Fruit fly (Drosophila melanogaster) whole organism, embryonic: ENCODE measurements around the gene mag.

ENCODE experiments used
- Atf3 ChIP-seq: fragments of 200-800 bp; sonication (Bioruptor generic); optimal IDR thresholded peaks from 3 replicates; lab custom pipeline; 2016; ENCODE audit warnings: missing biosample characterization, missing genetic modification characterization
- Bgb ChIP-seq: fragments of 200-800 bp; sonication (Bioruptor generic); IDR thresholded peaks from 2 replicates; pipeline ENCODE4 v1.3.6; 2022; ENCODE audit warnings: missing biosample characterization, missing genetic modification characterization; ENCODE audit not compliant: partially characterized antibody
- BtbVII ChIP-seq: fragments of 200-800 bp; sonication (Bioruptor generic); optimal IDR thresholded peaks from 3 replicates; lab custom pipeline; 2017; ENCODE audit warnings: missing biosample characterization, mild to moderate bottlenecking, missing genetic modification characterization
- CG10543 ChIP-seq: fragments of 200-800 bp; sonication (Bioruptor generic); optimal IDR thresholded peaks from 3 replicates; lab custom pipeline; 2017; ENCODE audit warnings: missing biosample characterization, mild to moderate bottlenecking, missing genetic modification characterization, moderate library complexity
- CG11085 ChIP-seq: fragments of 200-800 bp; sonication (Bioruptor generic); IDR thresholded peaks from 2 replicates; pipeline ENCODE4 v1.3.6; 2022; ENCODE audit warnings: missing biosample characterization, missing genetic modification characterization
- CG11695 ChIP-seq: fragments of 200-800 bp; sonication (Bioruptor generic); IDR thresholded peaks from 3 replicates; pipeline ENCODE4 v1.3.6; 2022; ENCODE audit warnings: missing biosample characterization, missing genetic modification characterization
- CG12391 ChIP-seq: fragments of 200-800 bp; sonication (Bioruptor generic); optimal IDR thresholded peaks from 3 replicates; lab custom pipeline; 2018; ENCODE audit warnings: missing biosample characterization, mild to moderate bottlenecking, missing genetic modification characterization, moderate library complexity
- CG13424 ChIP-seq: fragments of 200-800 bp; sonication (Bioruptor generic); optimal IDR thresholded peaks from 2 replicates; lab custom pipeline; 2019; ENCODE audit warnings: missing biosample characterization, mild to moderate bottlenecking, missing genetic modification characterization, moderate library complexity
- CG15514 ChIP-seq: fragments of 200-800 bp; sonication (Bioruptor generic); optimal IDR thresholded peaks from 3 replicates; lab custom pipeline; 2017; ENCODE audit warnings: missing biosample characterization, missing genetic modification characterization, mild to moderate bottlenecking, moderate library complexity, missing genetic modification reagents
- CG17186 ChIP-seq: fragments of 200-800 bp; sonication (Bioruptor generic); optimal IDR thresholded peaks from 3 replicates; lab custom pipeline; 2017; ENCODE audit warnings: missing biosample characterization, missing genetic modification reagents, missing genetic modification characterization
- CG17829 ChIP-seq: fragments of 200-800 bp; optimal IDR thresholded peaks from 2 replicates; lab custom pipeline; 2019; ENCODE audit warnings: missing biosample characterization, mild to moderate bottlenecking, missing genetic modification characterization, moderate library complexity
- CG18599 ChIP-seq: fragments of 200-800 bp; sonication (Bioruptor generic); optimal IDR thresholded peaks from 3 replicates; lab custom pipeline; 2017; ENCODE audit warnings: missing biosample characterization, missing genetic modification characterization, mild to moderate bottlenecking, moderate library complexity, missing genetic modification reagents
- CG4820 ChIP-seq: fragments of 200-800 bp; sonication (Bioruptor generic); optimal IDR thresholded peaks from 3 replicates; lab custom pipeline; 2016; ENCODE audit warnings: missing biosample characterization, missing genetic modification characterization
- CG7357 ChIP-seq: fragments of 200-800 bp; sonication (Bioruptor generic); IDR thresholded peaks from 3 replicates; pipeline ENCODE4 v1.3.6; 2022; ENCODE audit warnings: missing biosample characterization, missing genetic modification characterization
- CG9437 ChIP-seq: fragments of 200-800 bp; sonication (Bioruptor generic); optimal IDR thresholded peaks from 2 replicates; lab custom pipeline; 2018; ENCODE audit warnings: missing biosample characterization, mild to moderate bottlenecking, missing genetic modification characterization
- CG9817 ChIP-seq: fragments of 200-800 bp; sonication (Bioruptor generic); optimal IDR thresholded peaks from 2 replicates; lab custom pipeline; 2018; ENCODE audit warnings: missing biosample characterization, mild to moderate bottlenecking, missing genetic modification characterization, moderate library complexity
- Dfd ChIP-seq, 2 experiments: fragments of >200 bp; optimal IDR thresholded peaks; 2 replicates each; lab custom pipeline; 2017; ENCODE audit warnings: missing biosample characterization in 2 of 2, missing genetic modification characterization in 2 of 2
- H15 ChIP-seq: fragments of 200-800 bp; sonication (Bioruptor generic); IDR thresholded peaks from 3 replicates; pipeline ENCODE4 v1.3.6; 2022; ENCODE audit warnings: missing biosample characterization, missing genetic modification characterization
- HLH4C ChIP-seq: fragments of 200-800 bp; sonication (Bioruptor generic); IDR thresholded peaks from 3 replicates; pipeline ENCODE4 v1.3.6; 2022; ENCODE audit warnings: missing biosample characterization, missing genetic modification characterization; ENCODE audit not compliant: partially characterized antibody
- Hr39 ChIP-seq: fragments of >200 bp; optimal IDR thresholded peaks from 2 replicates; lab custom pipeline; 2017
- Lpt ChIP-seq: fragments of >200 bp; optimal IDR thresholded peaks from 2 replicates; lab custom pipeline; 2018; ENCODE audit warnings: missing biosample characterization, missing genetic modification characterization
- MBD-R2 ChIP-seq: fragments of 200-800 bp; sonication (Bioruptor generic); IDR thresholded peaks from 2 replicates; pipeline ENCODE4 v1.3.6; 2022; ENCODE audit warnings: missing biosample characterization, missing genetic modification characterization
- Nf-YC ChIP-seq: fragments of 200-800 bp; optimal IDR thresholded peaks from 3 replicates; lab custom pipeline; 2019; ENCODE audit warnings: missing biosample characterization, mild to moderate bottlenecking, missing genetic modification characterization, moderate library complexity
- NfI ChIP-seq: fragments of 200-800 bp; sonication (Bioruptor generic); optimal IDR thresholded peaks from 3 replicates; lab custom pipeline; 2018; ENCODE audit warnings: missing biosample characterization, mild to moderate bottlenecking, missing genetic modification characterization, moderate library complexity
- Ptx1 ChIP-seq: fragments of 200-800 bp; sonication (Bioruptor generic); IDR thresholded peaks from 2 replicates; pipeline ENCODE4 v1.3.6; 2022; ENCODE audit warnings: missing biosample characterization, missing genetic modification characterization
- Rx ChIP-seq: fragments of 200-800 bp; sonication (Bioruptor generic); IDR thresholded peaks from 2 replicates; pipeline ENCODE4 v1.3.6; 2022; ENCODE audit warnings: missing biosample characterization, missing genetic modification characterization
- cg ChIP-seq: fragments of 200-800 bp; sonication (Bioruptor generic); optimal IDR thresholded peaks from 3 replicates; lab custom pipeline; 2019; ENCODE audit warnings: missing biosample characterization, mild to moderate bottlenecking, missing genetic modification characterization, moderate library complexity
- da ChIP-seq: fragments of 200-800 bp; sonication (Bioruptor generic); optimal IDR thresholded peaks from 2 replicates; lab custom pipeline; 2016; ENCODE audit warnings: missing biosample characterization, missing genetic modification characterization
- dmrt11E ChIP-seq: fragments of 200-800 bp; sonication (Bioruptor generic); optimal IDR thresholded peaks from 3 replicates; lab custom pipeline; 2018; ENCODE audit warnings: missing biosample characterization, mild to moderate bottlenecking, missing genetic modification characterization, moderate library complexity
- dmrt99B ChIP-seq: fragments of 200-800 bp; sonication (Bioruptor generic); optimal IDR thresholded peaks from 2 replicates; lab custom pipeline; 2018; ENCODE audit warnings: missing biosample characterization, mild to moderate bottlenecking, missing genetic modification characterization, moderate library complexity
- dpn ChIP-seq, 2 experiments: fragments of 200-800 bp; sonication (Bioruptor generic); optimal IDR thresholded peaks; 3 replicates each; lab custom pipeline; 2016; ENCODE audit warnings: missing biosample characterization in 2 of 2, missing genetic modification characterization in 2 of 2
- fd96Cb ChIP-seq: fragments of 200-800 bp; sonication (Bioruptor generic); optimal IDR thresholded peaks from 2 replicates; lab custom pipeline; 2018; ENCODE audit warnings: missing biosample characterization, mild to moderate bottlenecking, missing genetic modification characterization, moderate library complexity
- gt ChIP-seq: fragments of 200-800 bp; sonication (Bioruptor generic); IDR thresholded peaks from 2 replicates; pipeline ENCODE4 v1.3.6; 2022; ENCODE audit warnings: missing biosample characterization, missing genetic modification characterization
- ken ChIP-seq: fragments of 200-800 bp; sonication (Bioruptor generic); IDR thresholded peaks from 3 replicates; pipeline ENCODE4 v1.3.6; 2022; ENCODE audit warnings: missing biosample characterization, missing genetic modification characterization
- knrl ChIP-seq: fragments of 200-800 bp; sonication (Bioruptor generic); IDR thresholded peaks from 3 replicates; pipeline ENCODE4 v1.3.6; 2022; ENCODE audit warnings: missing biosample characterization, missing genetic modification characterization; ENCODE audit not compliant: partially characterized antibody
- lov ChIP-seq, 2 experiments: fragments of 200-800 bp in 1 of 2; fragments of >200 bp in 1 of 2; sonication (Bioruptor generic) in 1 of 2; IDR thresholded peaks in 1 of 2; optimal IDR thresholded peaks in 1 of 2; 2 replicates in 1 of 2; 3 replicates in 1 of 2; pipeline versions ENCODE4 v1.3.6 to Lab custom; 2017 to 2022; ENCODE audit warnings: missing biosample characterization in 1 of 2, missing genetic modification characterization in 1 of 2
- luna ChIP-seq: fragments of 200-800 bp; sonication (Bioruptor generic); optimal IDR thresholded peaks from 2 replicates; lab custom pipeline; 2016; ENCODE audit warnings: missing biosample characterization, missing genetic modification characterization
- nau ChIP-seq: fragments of 200-800 bp; sonication (Bioruptor generic); optimal IDR thresholded peaks from 3 replicates; lab custom pipeline; 2017; ENCODE audit warnings: missing biosample characterization, mild to moderate bottlenecking, missing genetic modification characterization, missing genetic modification reagents
- pb ChIP-seq: fragments of 200-800 bp; sonication (Bioruptor generic); optimal IDR thresholded peaks from 3 replicates; lab custom pipeline; 2016; ENCODE audit warnings: missing biosample characterization, missing genetic modification characterization
- pfk ChIP-seq: fragments of 200-800 bp; sonication (Bioruptor generic); optimal IDR thresholded peaks from 2 replicates; lab custom pipeline; 2018; ENCODE audit warnings: missing biosample characterization, mild to moderate bottlenecking, missing genetic modification characterization, moderate library complexity
- schlank ChIP-seq: fragments of 200-800 bp; sonication (Bioruptor generic); optimal IDR thresholded peaks from 2 replicates; lab custom pipeline; 2018; ENCODE audit warnings: missing biosample characterization, mild to moderate bottlenecking, missing genetic modification characterization
- sim ChIP-seq: fragments of 200-800 bp; sonication (Bioruptor generic); IDR thresholded peaks from 2 replicates; pipeline ENCODE4 v1.3.6; 2022; ENCODE audit warnings: missing biosample characterization, missing genetic modification characterization
- slou ChIP-seq: fragments of 200-800 bp; sonication (Bioruptor generic); optimal IDR thresholded peaks from 3 replicates; lab custom pipeline; 2016; ENCODE audit warnings: missing biosample characterization, missing genetic modification characterization
- trem ChIP-seq: fragments of 200-800 bp; optimal IDR thresholded peaks from 3 replicates; lab custom pipeline; 2019; ENCODE audit warnings: missing biosample characterization, mild to moderate bottlenecking, missing genetic modification characterization, moderate library complexity
- tup ChIP-seq: fragments of 200-800 bp; sonication (Bioruptor generic); optimal IDR thresholded peaks from 2 replicates; lab custom pipeline; 2016; ENCODE audit warnings: missing biosample characterization, mild to moderate bottlenecking, missing genetic modification characterization, moderate library complexity
- vvl ChIP-seq: fragments of 200-800 bp; sonication (Bioruptor generic); IDR thresholded peaks from 2 replicates; pipeline ENCODE4 v1.3.6; 2022; ENCODE audit warnings: missing biosample characterization, missing genetic modification characterization
- zen ChIP-seq: fragments of 200-800 bp; sonication (Bioruptor generic); optimal IDR thresholded peaks from 3 replicates; lab custom pipeline; 2018; ENCODE audit warnings: missing biosample characterization, mild to moderate bottlenecking, missing genetic modification characterization, moderate library complexity

Gene mag

DNA sequence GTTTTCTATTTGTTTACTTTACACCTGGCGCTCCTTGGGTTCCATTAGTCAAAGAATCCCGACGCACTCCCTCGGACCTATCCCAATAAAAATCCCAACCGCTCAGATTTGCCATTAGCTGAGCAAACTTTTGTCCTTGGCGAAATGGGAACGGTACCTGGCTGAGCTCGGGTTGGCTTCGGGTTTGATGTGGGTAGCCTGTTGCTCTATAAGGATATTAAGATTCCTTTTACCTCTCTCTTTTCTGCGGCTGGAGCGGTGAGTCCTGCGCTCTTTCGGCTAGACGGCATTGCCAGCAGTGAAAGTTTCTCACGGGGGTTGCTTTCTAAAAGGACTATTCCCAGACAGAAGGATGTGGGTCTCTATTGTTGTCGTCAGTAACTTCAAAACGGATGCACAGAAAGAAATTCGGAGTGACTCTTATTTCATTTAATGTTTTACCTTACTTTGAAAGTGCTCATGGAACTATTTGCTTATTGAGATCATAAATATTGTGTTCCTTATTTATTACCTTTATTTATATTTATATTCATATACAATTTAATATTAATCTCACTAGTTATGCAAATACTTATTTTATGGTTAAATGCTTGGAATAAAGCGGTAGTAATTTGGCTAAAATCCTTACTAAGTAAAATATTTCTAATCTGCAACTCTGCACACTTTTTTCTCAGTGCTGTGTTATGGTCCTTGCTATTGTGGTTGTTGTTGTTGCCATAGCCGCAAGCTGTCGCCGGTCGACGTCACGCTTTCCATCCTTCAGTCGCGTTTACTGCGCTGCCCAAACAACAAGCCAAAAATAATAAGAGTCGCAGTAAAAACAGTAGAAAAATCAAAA lies 18.6 kb upstream of the mag start, which contains the start of gene CG5910 (continued):
- TF ChIP-seq tup (GFP tag; lab: Kevin White, UChicago) (peak; percentile 16), CG17829 (tag; lab: Kevin White, UChicago) (peak; percentile 94), dmrt11E (tag; lab: Kevin White, UChicago) (peak; percentile 91), pb (GFP tag; lab: Kevin White, UChicago) (no peak), lov (optimal IDR thresholded peaks at IDR 0.05; lab: Kevin White, UChicago) (no peak), lov (GFP tag; IDR thresholded peaks at IDR 0.05; lab: Robert Waterston, UW) (no peak), CG9817 (tag; lab: Kevin White, UChicago) (peak; percentile 80), Atf3 (GFP tag; lab: Kevin White, UChicago) (peak; percentile 1), ken (GFP tag; lab: Robert Waterston, UW) (0 out of 3 replicates have a peak, but pooled peaks have one; percentile 32), knrl (GFP tag; lab: Robert Waterston, UW) (no peak), Hr39 (no peak), CG15514 (peak; percentile 76), dpn (GFP tag; optimal IDR thresholded peaks at IDR 0.05; lab: Kevin White, UChicago) (peak; percentile 46 to 85), Rx (GFP tag; lab: Robert Waterston, UW) (0 out of 2 replicates have a peak, but pooled peaks have one; percentile 31), CG11695 (peak; percentile 87), slou (GFP tag; lab: Kevin White, UChicago) (peak; percentile 78), dmrt99B (peak; percentile 93), CG9437 (GFP tag; lab: Kevin White, UChicago) (peak; percentile 89), cg (GFP tag; lab: Kevin White, UChicago) (no peak), CG7357 (GFP tag; lab: Robert Waterston, UW) (peak; percentile 83), H15 (GFP tag; lab: Robert Waterston, UW) (peak; percentile 36; the same call in 1 of the 3 replicates), CG17186 (GFP tag; lab: Kevin White, UChicago) (no peak), CG18599 (GFP tag; lab: Kevin White, UChicago) (peak; percentile 96), CG4820 (GFP tag; lab: Kevin White, UChicago) (peak; percentile 79), vvl (GFP tag; lab: Robert Waterston, UW) (peak; percentile 87), nau (GFP tag; lab: Kevin White, UChicago) (peak; percentile 53), CG13424 (peak; percentile 94), CG10543 (GFP tag; lab: Kevin White, UChicago) (peak; percentile 86), fd96Cb (tag; lab: Kevin White, UChicago) (peak; percentile 92), Nf-YC (tag; lab: Kevin White, UChicago) (peak; percentile 80), CG12391 (tag; lab: Kevin White, UChicago) (peak; percentile 94), Bgb (GFP tag; lab: Robert Waterston, UW) (no peak), da (GFP tag; lab: Kevin White, UChicago) (no peak), schlank (tag; lab: Kevin White, UChicago) (peak; percentile 32), BtbVII (GFP tag; lab: Kevin White, UChicago) (peak; percentile 90), luna (GFP tag; lab: Kevin White, UChicago) (no peak), sim (0 out of 2 replicates have a peak, but pooled peaks have one; percentile 46), pfk (GFP tag; lab: Kevin White, UChicago) (no peak), NfI (peak; percentile 84), gt (peak; percentile 41; the same call in 1 of the 2 replicates), CG11085 (GFP tag; lab: Robert Waterston, UW) (peak; percentile 64), trem (peak; percentile 89), MBD-R2 (GFP tag; lab: Robert Waterston, UW) (no peak), HLH4C (GFP tag; lab: Robert Waterston, UW) (no peak), Dfd (GFP tag; optimal IDR thresholded peaks at IDR 0.05; lab: Kevin White, UChicago) (no peak), Ptx1 (GFP tag; lab: Robert Waterston, UW) (peak; percentile 83), Lpt (GFP tag; lab: Kevin White, UChicago) (no peak), zen (tag; lab: Kevin White, UChicago) (peak; percentile 84)
